Worm (Caenorhabditis elegans): ENCODE data around the gene ttr-12.

Gene ttr-12

DNA sequence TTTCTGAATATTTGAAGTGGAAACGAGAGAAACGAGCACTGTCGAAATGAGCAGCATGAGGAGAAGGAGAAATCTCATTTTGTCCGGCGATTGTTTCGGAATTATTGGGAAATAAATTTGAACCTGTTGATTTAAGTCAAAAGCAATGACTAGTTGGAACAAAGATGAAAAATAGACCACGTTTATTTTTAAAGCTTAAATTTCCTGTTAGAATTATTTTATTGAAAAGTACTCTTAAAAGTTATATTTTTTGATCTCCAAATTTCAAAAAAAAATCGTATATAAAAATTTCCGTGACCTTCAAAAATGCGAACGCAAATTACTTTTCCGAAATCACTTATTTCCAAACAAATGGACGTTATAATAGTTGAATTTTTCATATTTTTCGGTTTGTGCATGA, 12.9 kb downstream of the ttr-12 start, which contains the start of gene F26F2.11:
TSS of gene F26F2.11 (minus strand) at position 101 of the 400 bp plus-strand sequence.
- TF ChIP-seq nhr-76 (tag; optimal IDR thresholded peaks at IDR 0.05) (no peak), elt-3 (tag; optimal IDR thresholded peaks at IDR 0.05) (no peak), lin-35 (GFP tag; optimal IDR thresholded peaks at IDR 0.05) (no peak), skn-1 (tag; optimal IDR thresholded peaks at IDR 0.05) (no peak), lir-3 (tag; optimal IDR thresholded peaks at IDR 0.05; ENCODE audit: poor library complexity) (no peak)

DNA sequence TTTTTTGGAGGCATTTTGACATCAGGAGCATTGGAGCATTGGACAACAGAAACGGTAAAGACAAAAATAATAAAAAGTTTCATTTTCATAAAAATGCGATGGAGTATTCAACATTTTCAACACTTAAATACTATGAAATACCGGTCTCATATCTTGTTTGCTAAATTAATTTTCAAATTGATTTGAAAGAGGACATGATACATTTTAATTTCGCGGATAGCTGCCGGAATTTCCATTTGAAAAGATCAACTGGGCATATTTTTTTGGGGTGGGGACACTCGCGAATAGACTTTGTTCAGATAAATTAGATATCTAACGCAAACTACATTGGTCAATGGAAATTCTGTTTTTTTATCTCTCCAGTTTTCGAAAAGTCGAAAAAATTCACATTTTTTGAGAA, 13.8 kb downstream of the ttr-12 start, which contains the start of gene F26F2.10:
TSS of gene F26F2.10 (minus strand) at position 101 of the 400 bp plus-strand sequence.
- TF ChIP-seq vab-15 (tag; optimal IDR thresholded peaks at IDR 0.05) (no peak), fkh-10 (GFP tag; optimal IDR thresholded peaks at IDR 0.05) (no peak), dsc-1 (tag; optimal IDR thresholded peaks at IDR 0.05) (no peak), F16B12.6 (tag; optimal IDR thresholded peaks at IDR 0.05) (no peak), egl-27 (tag; optimal IDR thresholded peaks at IDR 0.05) (no peak), efl-1 (optimal IDR thresholded peaks at IDR 0.05) (no peak), efl-1 (GFP tag; optimal IDR thresholded peaks at IDR 0.05 in 1 of 2) (no peak)

DNA sequence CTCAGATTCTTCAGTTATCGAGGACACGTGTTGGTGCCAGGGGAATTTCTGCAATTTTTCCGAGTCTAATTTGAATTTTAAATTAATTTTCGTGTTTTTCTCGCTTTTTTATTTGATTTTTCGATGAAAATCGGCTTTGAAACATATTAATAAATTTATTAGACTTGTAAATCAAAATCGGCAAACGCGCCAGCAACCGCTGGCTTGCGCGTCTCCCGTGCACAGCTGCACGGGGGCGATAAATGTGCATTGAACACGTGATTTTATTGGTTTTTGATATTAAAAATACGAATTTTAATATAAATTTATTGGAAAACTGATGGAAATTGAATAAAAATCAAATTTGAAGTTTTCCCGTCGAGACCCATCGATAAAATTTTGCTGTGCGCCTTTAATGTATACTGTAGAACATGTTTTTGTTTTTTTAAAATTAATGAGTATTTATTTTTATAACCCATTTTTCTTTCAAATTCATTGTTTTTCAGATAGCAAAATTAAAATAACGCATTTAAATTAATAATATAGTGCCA, 28.0 kb downstream of the ttr-12 start, which contains the start of gene F26F2.7:
TSS of gene F26F2.7 (plus strand) at position 480 of the 530 bp plus-strand sequence.
- peak; percentile 80 for TF ChIP-seq egl-13 (tag; optimal IDR thresholded peaks at IDR 0.05)
- peak; percentile 93 for TF ChIP-seq nhr-71 (tag; optimal IDR thresholded peaks at IDR 0.05)
- TF ChIP-seq alr-1 (tag; optimal IDR thresholded peaks at IDR 0.05; ENCODE audit: borderline replicate concordance) = no peak
- no peak for TF ChIP-seq ztf-4 (tag; optimal IDR thresholded peaks at IDR 0.05)
- no peak for TF ChIP-seq rnt-1 (tag; optimal IDR thresholded peaks at IDR 0.05)
- no peak for TF ChIP-seq egl-27 (tag; optimal IDR thresholded peaks at IDR 0.05)
- TF ChIP-seq unc-62 (GFP tag; optimal IDR thresholded peaks at IDR 0.05) = no peak
- TF ChIP-seq nhr-76 (tag; optimal IDR thresholded peaks at IDR 0.05) = no peak
- TF ChIP-seq fkh-4 (tag; optimal IDR thresholded peaks at IDR 0.05; ENCODE audit: borderline replicate concordance) = peak; percentile 69
- no peak for TF ChIP-seq pag-3 (tag; optimal IDR thresholded peaks at IDR 0.05; ENCODE audit: borderline replicate concordance, insufficient read depth)
- TF ChIP-seq nhr-84 (tag; optimal IDR thresholded peaks at IDR 0.05) = no peak
- TF ChIP-seq unc-130 (tag; optimal IDR thresholded peaks at IDR 0.05) = peak; percentile 86
- TF ChIP-seq lin-15B (tag; optimal IDR thresholded peaks at IDR 0.05) = no peak
- TF ChIP-seq irx-1 (tag; optimal IDR thresholded peaks at IDR 0.05) = peak; percentile 88
- TF ChIP-seq ces-1 (GFP tag; optimal IDR thresholded peaks at IDR 0.05) = no peak
- TF ChIP-seq nhr-237 (tag; optimal IDR thresholded peaks at IDR 0.05) = no peak
- peak; percentile 81 for TF ChIP-seq elt-2 (tag; optimal IDR thresholded peaks at IDR 0.05)
- TF ChIP-seq tlp-1 (tag; optimal IDR thresholded peaks at IDR 0.05) = no peak
- peak; percentile 40 for TF ChIP-seq jun-1 (tag; optimal IDR thresholded peaks at IDR 0.05)
- peak in 2 of 6 experiments; percentile 33 to 66 for TF ChIP-seq elt-3 (tag; optimal IDR thresholded peaks at IDR 0.05)
- TF ChIP-seq mab-9 (GFP tag; IDR thresholded peaks at IDR 0.05) = peak; percentile 45; the same call in 1 of the 2 replicates
- no peak for TF ChIP-seq C34B4.2 (tag; optimal IDR thresholded peaks at IDR 0.05)
- TF ChIP-seq C04F5.9 (tag; optimal IDR thresholded peaks at IDR 0.05) = peak; percentile 64
- peak; percentile 90 for TF ChIP-seq snu-23 (GFP tag; optimal IDR thresholded peaks at IDR 0.05)
- TF ChIP-seq F16B12.6 (tag; optimal IDR thresholded peaks at IDR 0.05) = peak; percentile 53
- peak; percentile 65 to 81 (median 79) for TF ChIP-seq dpl-1 (GFP tag; optimal IDR thresholded peaks at IDR 0.05)
- peak; percentile 80 for TF ChIP-seq lin-13 (GFP tag; optimal IDR thresholded peaks at IDR 0.05)
- TF ChIP-seq hlh-17 (GFP tag; optimal IDR thresholded peaks at IDR 0.05; ENCODE audit: borderline replicate concordance) = no peak
- no peak for TF ChIP-seq ceh-63 (GFP tag; optimal IDR thresholded peaks at IDR 0.05)
- TF ChIP-seq lin-35 (GFP tag; optimal IDR thresholded peaks at IDR 0.05) = peak; percentile 76 to 84
- TF ChIP-seq nhr-90 (tag; optimal IDR thresholded peaks at IDR 0.05; ENCODE audit: poor library complexity) = peak; percentile 90
- TF ChIP-seq swsn-7 (tag; optimal IDR thresholded peaks at IDR 0.05) = peak; percentile 90
- peak; percentile 88 for TF ChIP-seq nhr-20 (tag; optimal IDR thresholded peaks at IDR 0.05)
- TF ChIP-seq Y116A8C.19 (tag; optimal IDR thresholded peaks at IDR 0.05; ENCODE audit: borderline replicate concordance) = no peak
- TF ChIP-seq vab-15 (tag; optimal IDR thresholded peaks at IDR 0.05) = no peak
- TF ChIP-seq sox-4 (tag; optimal IDR thresholded peaks at IDR 0.05) = peak; percentile 75
- TF ChIP-seq nhr-19 (GFP tag; conservative IDR thresholded peaks at IDR 0.05) = peak; percentile 83
- peak; percentile 3 for TF ChIP-seq hlh-4 (tag; optimal IDR thresholded peaks at IDR 0.05)
- peak; percentile 23 for TF ChIP-seq mef-2 (tag; optimal IDR thresholded peaks at IDR 0.05)
- TF ChIP-seq mdl-1 (tag; optimal IDR thresholded peaks at IDR 0.05) = peak in 1 of 2 experiments; percentile 88
